Worm (Caenorhabditis elegans): ENCODE results near the gene C17G10.7.

DNA sequence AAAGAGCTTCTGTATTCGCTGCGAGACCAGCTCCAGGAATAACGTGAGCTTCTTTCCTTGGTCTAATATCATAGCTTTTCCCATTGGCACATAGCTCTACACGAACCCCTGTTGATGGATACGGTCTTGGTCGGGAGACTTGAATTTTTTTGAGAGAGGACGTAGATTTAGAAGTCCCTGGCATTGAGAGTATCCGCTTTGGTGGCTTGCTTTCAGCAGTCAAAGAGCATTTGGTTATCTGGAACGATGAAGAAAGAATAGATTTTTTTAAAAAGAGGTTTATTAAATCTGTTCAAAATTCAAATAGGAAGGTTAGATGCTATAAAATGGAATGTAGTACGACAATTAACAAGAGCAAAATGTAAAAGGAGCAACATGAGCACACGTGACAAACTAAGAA, 18.0 kb downstream of the C17G10.7 start, which contains the start of gene C17G10.13:
- TF ChIP-seq nhr-77 (tag; optimal IDR thresholded peaks at IDR 0.05) (no peak), fos-1 (tag; optimal IDR thresholded peaks at IDR 0.05) (no peak), ztf-11 (tag; optimal IDR thresholded peaks at IDR 0.05) (no peak), nhr-12 (tag; optimal IDR thresholded peaks at IDR 0.05) (no peak), ztf-4 (tag; optimal IDR thresholded peaks at IDR 0.05) (no peak), ceh-82 (tag; optimal IDR thresholded peaks at IDR 0.05) (no peak), elt-3 (tag; optimal IDR thresholded peaks at IDR 0.05) (no peak), dmd-4 (tag; optimal IDR thresholded peaks at IDR 0.05) (no peak), elt-1 (tag; optimal IDR thresholded peaks at IDR 0.05) (no peak), nhr-25 (tag; optimal IDR thresholded peaks at IDR 0.05) (no peak), blmp-1 (tag; optimal IDR thresholded peaks at IDR 0.05; ENCODE audit: insufficient read depth) (no peak)

Data from whole organism, L2 larva.